Worm (Caenorhabditis elegans) whole organism, midembryonic: ENCODE measurements around the gene xpc-1.

Source experiments
- cog-1 ChIP-seq: sonication (generic microtip); optimal IDR thresholded peaks from 2 replicates; lab custom pipeline; 2016; ENCODE audit warnings: missing genetic modification characterization, missing compliant biosample characterization
- klf-2 ChIP-seq: fragments of 200-800 bp; sonication (Bioruptor generic); conservative IDR thresholded peaks from 2 replicates; pipeline ENCODE4 v1.3.6; 2022; ENCODE audit warnings: missing genetic modification reagents, missing genetic modification characterization, missing compliant biosample characterization
- tab-1 ChIP-seq: fragments of 200-800 bp; sonication (Bioruptor generic); IDR thresholded peaks from 2 replicates; pipeline ENCODE4 v1.3.6; 2022; ENCODE audit warnings: missing genetic modification characterization, missing compliant biosample characterization

ce11 chrIV:1975594-1975993 lies 17.3 kb upstream of the xpc-1 start:
- no peak for TF ChIP-seq tab-1 (GFP tag; lab: Robert Waterston, UW)
- TF ChIP-seq cog-1: no peak
- TF ChIP-seq klf-2 (GFP tag; lab: Robert Waterston, UW): no peak
